Fruit fly (Drosophila melanogaster) whole organism: Measurements from ENCODE around the gene CG12056.

Experiments used
- CG8478 ChIP-seq: fragments of >200 bp; optimal IDR thresholded peaks from 2 replicates; lab custom pipeline; 2018; ENCODE audit warnings: inconsistent platforms
- Dll ChIP-seq: fragments of >200 bp; optimal IDR thresholded peaks from 2 replicates; lab custom pipeline; 2017
- EcR ChIP-seq, 2 experiments: fragments of >200 bp; optimal IDR thresholded peaks; 2 replicates each; lab custom pipeline; 2017; ENCODE audit warnings: missing biosample characterization in 2 of 2, missing genetic modification characterization in 2 of 2, missing genetic modification reagents in 2 of 2
- pan ChIP-seq: fragments of >200 bp; optimal IDR thresholded peaks from 2 replicates; lab custom pipeline; 2017
- psq ChIP-seq: fragments of >200 bp; optimal IDR thresholded peaks from 2 replicates; lab custom pipeline; 2017
- usp ChIP-seq: fragments of >200 bp; optimal IDR thresholded peaks from 2 replicates; lab custom pipeline; 2017; ENCODE audit warnings: missing biosample characterization, missing genetic modification characterization, mixed read lengths

CG12056 gene

DNA sequence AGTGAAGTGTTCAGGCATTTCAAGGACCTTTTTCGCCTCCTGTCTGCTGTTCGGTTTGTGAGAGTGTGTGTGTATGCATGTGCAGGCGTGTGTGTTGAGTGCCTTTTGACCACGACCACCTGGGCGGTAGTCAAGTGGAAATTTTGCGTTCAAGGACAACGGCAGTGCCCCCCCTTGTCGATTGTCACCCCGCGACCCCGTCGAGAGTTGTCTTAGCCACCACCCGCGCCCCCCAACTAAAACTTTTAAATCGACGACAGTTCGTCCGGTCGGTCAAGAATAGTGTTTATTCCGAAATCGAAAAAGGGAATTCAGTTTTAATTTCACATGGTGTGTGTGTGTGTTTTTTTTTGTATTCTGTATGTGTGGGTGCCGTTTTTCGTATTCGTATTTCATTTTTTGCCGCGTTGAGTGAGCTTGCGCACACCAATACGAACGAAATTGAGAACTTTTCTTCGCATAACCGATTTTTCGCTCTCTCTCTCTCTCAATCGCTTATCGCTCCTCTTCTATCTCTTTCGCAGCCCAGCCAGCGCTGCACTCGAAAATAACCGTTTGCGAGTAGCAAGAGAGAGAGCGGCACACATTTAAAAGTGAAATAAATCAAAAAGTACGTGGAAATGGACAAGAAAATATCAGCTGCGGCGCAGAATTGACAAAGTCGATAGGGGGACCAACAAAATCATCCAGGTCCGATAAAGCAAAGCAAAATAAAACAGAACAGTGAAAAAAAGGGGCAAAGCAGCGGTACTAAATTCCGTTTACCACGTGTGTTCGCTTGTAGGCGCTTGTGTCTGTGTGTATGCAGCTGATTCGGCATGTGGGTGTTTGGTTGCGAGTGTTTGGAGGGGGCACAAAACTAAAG, 28.6 kb upstream of the CG12056 start:
- TF ChIP-seq CG8478 (lab: Kevin White, UChicago) (peak; percentile 12), EcR (GFP tag; optimal IDR thresholded peaks at IDR 0.05; lab: Kevin White, UChicago) (no peak)

DNA sequence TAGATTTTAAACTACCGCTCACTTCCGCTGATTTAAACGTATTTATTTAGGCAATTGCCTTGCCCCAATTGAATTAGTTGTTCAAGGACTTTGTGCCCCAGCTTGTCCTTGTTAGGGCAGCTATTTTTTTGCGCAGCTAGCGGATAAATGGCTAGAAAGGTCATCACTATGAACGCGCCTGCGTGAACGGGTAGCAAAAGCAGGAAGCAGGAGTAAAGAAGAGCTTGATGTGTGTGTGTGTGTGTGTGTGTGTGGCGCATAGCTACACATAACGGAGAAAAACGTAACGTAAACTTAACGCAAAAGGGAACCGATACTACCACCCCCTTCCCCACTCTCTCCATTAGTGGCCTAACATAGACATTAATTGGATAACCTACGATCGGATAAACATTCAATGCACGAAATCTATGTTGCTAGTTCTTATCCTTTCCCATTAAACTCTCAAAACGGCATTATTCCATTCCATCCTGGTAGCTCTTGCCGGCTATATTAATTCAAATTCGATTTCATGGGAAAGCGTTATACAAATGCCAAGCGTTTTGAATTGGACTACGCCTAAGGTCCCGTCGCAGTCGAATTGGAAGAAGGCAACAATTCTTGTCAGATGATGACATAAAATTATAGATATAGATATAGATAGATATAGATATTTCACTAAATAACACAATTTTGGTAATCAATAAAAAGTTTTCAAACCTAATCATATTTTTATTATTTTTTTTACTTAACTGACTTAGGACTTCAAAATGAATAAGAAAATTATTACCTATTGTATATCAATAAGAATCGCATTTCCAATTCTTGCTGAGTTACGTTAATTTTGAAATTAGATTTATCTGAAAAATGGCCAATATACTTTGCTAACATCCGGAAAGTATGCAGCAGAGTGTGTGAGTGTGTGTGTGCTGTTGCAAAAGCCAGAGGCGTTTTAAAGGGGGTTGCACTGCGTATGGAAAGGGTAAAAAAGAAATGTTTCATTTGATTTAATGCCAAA, 27.7 kb upstream of the CG12056 start:
- TF ChIP-seq EcR (GFP tag; optimal IDR thresholded peaks at IDR 0.05; lab: Kevin White, UChicago): no peak
- TF ChIP-seq CG8478 (lab: Kevin White, UChicago): no peak
- TF ChIP-seq usp (GFP tag; lab: Kevin White, UChicago): no peak
- no peak for TF ChIP-seq pan
- TF ChIP-seq Dll: no peak
- TF ChIP-seq psq (lab: Kevin White, UChicago): no peak

DNA sequence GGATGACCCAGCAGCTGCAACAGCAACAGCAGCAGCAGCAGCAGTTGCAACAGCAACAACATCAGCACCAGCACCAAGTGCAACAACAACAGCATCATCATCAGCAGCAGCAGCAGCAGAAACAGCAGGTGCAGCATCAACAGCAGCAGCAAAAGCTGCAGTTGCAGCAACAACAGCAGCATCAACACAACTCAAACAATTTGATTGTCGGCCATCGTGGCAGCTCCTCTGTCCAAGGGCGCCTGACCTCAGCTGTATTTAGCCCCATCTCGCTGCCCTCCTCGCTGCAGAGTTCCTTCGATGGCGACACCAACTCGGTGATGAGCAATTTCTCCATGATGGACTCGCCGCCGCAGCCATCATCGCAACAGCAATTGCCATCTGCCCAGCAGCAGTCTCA, 24.2 kb upstream of the CG12056 start:
- TF ChIP-seq CG8478 (lab: Kevin White, UChicago) (no peak), pan (no peak), Dll (no peak), EcR (GFP tag; optimal IDR thresholded peaks at IDR 0.05; lab: Kevin White, UChicago) (no peak), usp (GFP tag; lab: Kevin White, UChicago) (no peak), psq (lab: Kevin White, UChicago) (no peak)

dm6 chrX:9187429-9187828, 5.0 kb upstream of the CG12056 start:
- TF ChIP-seq EcR (GFP tag; optimal IDR thresholded peaks at IDR 0.05; lab: Kevin White, UChicago): no peak

DNA sequence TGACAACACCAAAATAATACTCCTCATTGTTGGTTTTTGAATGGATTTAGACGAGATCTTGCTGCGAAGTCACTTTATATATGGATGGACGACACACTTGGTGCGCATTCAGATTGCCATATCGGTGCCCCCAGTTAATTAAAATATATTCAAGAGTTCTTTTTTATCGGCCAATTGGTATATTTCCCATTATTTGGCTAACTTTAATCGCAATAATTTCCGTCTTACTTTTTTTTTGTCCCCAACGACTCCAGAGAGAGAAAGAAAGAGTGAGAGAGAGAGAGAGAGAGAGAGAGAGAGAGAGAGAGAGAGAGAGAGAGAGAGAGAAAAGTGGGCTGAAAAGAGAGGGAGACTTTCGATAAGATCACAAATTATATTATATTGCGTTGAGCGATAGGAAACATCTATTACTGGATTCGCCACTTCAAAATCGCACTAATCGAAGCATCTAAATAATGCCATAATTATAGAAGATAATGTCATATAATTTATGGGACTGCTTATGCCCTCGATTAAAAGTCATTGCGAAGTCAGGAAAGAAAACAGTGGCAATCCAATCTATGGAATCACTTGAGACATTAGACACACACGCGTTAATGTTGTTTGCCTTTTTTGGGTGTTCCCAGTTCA, 1.8 kb upstream of the CG12056 start, which contains the start of gene CG12115:
Gene CG12115 (minus strand): TSS at position 51 of the 630 bp plus-strand sequence.
- no peak for TF ChIP-seq CG8478 (lab: Kevin White, UChicago)

dm6 chrX:9191357-9191756, 1.1 kb upstream of the CG12056 start, which contains the start of gene CG12057:
Gene CG12057, plus strand, starts transcription at chrX:9191657.
- TF ChIP-seq psq (lab: Kevin White, UChicago) (no peak), pan (no peak), CG8478 (lab: Kevin White, UChicago) (no peak), EcR (GFP tag; optimal IDR thresholded peaks at IDR 0.05; lab: Kevin White, UChicago) (no peak), usp (GFP tag; lab: Kevin White, UChicago) (no peak), Dll (no peak)

dm6 chrX:9193604-9194003, 1.1 kb downstream of the CG12056 start, which contains the start of gene CG12106:
Gene CG12106, plus strand, starts transcription at chrX:9193898.
- no peak for TF ChIP-seq EcR (GFP tag; optimal IDR thresholded peaks at IDR 0.05; lab: Kevin White, UChicago)
- no peak for TF ChIP-seq Dll
- no peak for TF ChIP-seq pan
- no peak for TF ChIP-seq psq (lab: Kevin White, UChicago)
- no peak for TF ChIP-seq CG8478 (lab: Kevin White, UChicago)
- no peak for TF ChIP-seq usp (GFP tag; lab: Kevin White, UChicago)

dm6 chrX:9195311-9195710, 2.8 kb downstream of the CG12056 start:
- TF ChIP-seq usp (GFP tag; lab: Kevin White, UChicago): no peak
- TF ChIP-seq pan: no peak
- TF ChIP-seq Dll: no peak
- no peak for TF ChIP-seq EcR (GFP tag; optimal IDR thresholded peaks at IDR 0.05; lab: Kevin White, UChicago)
- no peak for TF ChIP-seq psq (lab: Kevin White, UChicago)
- no peak for TF ChIP-seq CG8478 (lab: Kevin White, UChicago)

DNA sequence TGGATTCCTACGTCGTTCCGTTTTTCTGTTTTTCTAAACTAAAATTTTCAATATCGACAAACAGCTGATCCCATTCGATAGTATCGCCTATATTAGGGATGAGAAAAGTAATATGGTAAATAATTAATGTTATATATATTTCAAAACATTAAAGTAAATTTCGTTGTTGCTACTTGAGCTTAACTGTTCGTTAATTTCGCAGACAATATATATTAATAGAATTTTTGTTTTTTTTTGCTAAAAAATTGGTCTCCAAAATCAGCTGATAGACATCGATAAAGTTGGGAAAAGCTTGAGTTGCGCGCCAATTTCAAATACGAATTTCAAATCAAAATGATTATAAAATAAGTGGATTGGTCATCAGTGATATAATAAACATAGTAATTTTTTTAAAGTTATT, 3.9 kb downstream of the CG12056 start, which contains the start of gene CG12118:
Gene CG12118 (minus strand): TSS at position 53 of the 400 bp plus-strand sequence.
- no peak for TF ChIP-seq EcR (GFP tag; optimal IDR thresholded peaks at IDR 0.05; lab: Kevin White, UChicago)
- no peak for TF ChIP-seq Dll
- no peak for TF ChIP-seq CG8478 (lab: Kevin White, UChicago)

DNA sequence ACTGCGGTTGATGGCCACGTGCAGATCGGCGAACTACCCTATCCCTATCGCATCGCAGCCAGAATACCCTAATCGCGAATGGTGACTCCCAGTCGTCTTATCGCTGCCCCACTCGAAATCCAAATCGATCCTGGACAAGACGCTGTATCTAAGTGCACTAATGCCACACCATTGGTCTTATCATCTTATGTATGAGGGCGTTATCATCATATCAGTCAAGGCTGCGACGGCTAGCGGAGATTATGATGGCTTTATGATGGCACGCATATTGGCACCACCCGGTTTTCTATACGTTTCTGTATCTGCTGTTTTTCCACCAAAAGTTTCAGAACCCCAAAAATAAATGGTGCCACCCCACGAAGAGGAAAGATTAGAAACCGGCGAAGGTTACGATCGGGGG, 7.8 kb downstream of the CG12056 start:
- TF ChIP-seq CG8478 (lab: Kevin White, UChicago) (no peak), EcR (GFP tag; optimal IDR thresholded peaks at IDR 0.05; lab: Kevin White, UChicago) (no peak), psq (lab: Kevin White, UChicago) (no peak), usp (GFP tag; lab: Kevin White, UChicago) (no peak), pan (no peak), Dll (no peak)

- TF ChIP-seq EcR (GFP tag; optimal IDR thresholded peaks at IDR 0.05; lab: Kevin White, UChicago) (no peak), psq (lab: Kevin White, UChicago) (no peak), CG8478 (lab: Kevin White, UChicago) (no peak), usp (GFP tag; lab: Kevin White, UChicago) (no peak), Dll (no peak)
Measured at dm6 chrX:9201080-9201479, 8.6 kb downstream of the CG12056 start.
